Worm (Caenorhabditis elegans): Measurements from ENCODE around the gene trpp-6.

The trpp-6 gene

DNA sequence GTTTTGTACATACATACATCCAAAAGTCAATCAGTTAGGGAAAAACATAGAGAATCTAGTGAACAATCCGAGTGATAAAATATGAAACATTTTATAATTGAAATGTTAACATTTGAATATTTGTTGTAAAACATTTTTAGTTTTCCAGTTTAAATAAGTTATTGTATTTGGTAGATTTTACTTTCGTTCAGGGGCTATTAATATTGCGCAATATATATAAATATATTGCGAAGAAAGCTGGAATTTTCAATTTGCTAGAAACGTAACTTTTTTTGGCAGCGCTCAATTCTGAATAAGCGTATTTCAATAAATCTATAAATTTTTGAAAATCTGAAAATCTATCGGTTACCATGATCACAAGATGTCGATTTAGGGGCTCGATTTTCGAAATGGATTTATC lies 15.8 kb downstream of the trpp-6 start:
- TF ChIP-seq tra-4 (tag; optimal IDR thresholded peaks at IDR 0.05) = no peak

DNA sequence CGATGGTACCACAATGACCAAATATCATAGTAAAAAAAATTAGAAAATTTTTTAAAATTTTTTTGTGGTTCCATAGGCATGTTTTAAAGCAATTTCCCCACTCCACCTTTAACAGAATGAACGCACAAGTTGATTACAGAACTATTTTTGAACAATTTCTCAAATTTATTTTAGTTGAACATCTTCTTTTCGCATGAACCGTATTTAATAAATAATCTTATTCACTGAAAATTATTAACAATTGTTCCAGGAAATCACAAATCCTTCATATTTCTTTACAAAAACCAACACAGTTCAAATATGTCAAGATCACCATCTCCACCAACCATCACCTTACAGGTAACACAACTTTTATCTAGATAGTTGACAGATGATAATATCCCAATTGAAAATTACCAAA lies 19.9 kb downstream of the trpp-6 start, which contains the start of gene lea-1:
lea-1 (plus strand) TSS at position 301 of the 400 bp plus-strand sequence.
- TF ChIP-seq tbx-11 (GFP tag; IDR thresholded peaks at IDR 0.05) (no peak), hmg-4 (GFP tag; optimal IDR thresholded peaks at IDR 0.05) (no peak), hnd-1 (tag; optimal IDR thresholded peaks at IDR 0.05) (no peak), F13C5.2 (tag; optimal IDR thresholded peaks at IDR 0.05) (no peak), tbx-37 (GFP tag; conservative IDR thresholded peaks at IDR 0.05) (no peak), ets-7 (tag; optimal IDR thresholded peaks at IDR 0.05) (no peak), hmbx-1 (tag; optimal IDR thresholded peaks at IDR 0.05) (no peak), flt-1 (GFP tag; IDR thresholded peaks at IDR 0.05) (no peak), aly-1 (tag; optimal IDR thresholded peaks at IDR 0.05) (no peak), pes-1 (GFP tag; IDR thresholded peaks at IDR 0.05) (no peak)

DNA sequence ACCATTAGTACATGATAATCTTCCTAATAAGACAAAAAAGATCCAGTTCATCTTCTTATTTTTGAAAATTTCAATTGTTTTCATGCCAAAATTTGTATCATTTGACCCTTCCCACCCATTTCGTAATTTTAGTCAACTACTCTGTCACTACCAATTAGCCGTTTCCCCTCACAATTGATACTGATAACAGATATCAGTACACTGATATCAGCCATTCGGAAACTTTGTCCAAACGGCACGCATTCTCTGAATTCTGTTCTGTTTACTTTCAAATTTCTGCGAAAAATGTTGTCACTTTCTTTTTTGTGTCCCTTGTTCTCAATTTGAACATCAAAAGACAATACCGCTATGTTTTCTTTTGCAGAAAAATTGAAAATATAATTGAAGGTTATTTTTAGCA lies 20.9 kb downstream of the trpp-6 start:
- TF ChIP-seq ama-1 (optimal IDR thresholded peaks at IDR 0.05) (no peak), pes-1 (GFP tag; IDR thresholded peaks at IDR 0.05) (no peak), hnd-1 (tag; optimal IDR thresholded peaks at IDR 0.05) (no peak)

DNA sequence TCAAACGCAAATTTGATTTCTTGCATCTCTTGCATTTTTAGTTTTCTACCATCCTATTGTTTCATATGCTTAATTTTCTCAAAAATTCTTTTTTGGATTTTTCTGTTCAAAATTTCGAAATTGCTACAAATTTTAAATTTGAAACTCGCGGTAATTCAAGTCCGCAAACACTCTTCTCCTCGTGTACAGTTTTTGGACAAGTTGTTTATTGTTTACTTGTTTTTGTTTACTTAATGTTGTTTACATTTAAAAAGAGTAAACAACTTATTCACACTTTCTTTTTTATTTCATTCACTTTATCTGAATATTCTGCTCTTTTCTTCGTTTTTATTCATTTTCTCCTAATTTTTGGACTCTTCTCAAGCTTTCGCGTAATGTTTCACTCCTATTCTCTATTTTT lies 26.6 kb downstream of the trpp-6 start:
- TF ChIP-seq hmg-4 (GFP tag; optimal IDR thresholded peaks at IDR 0.05) = no peak
- TF ChIP-seq tbx-11 (GFP tag; IDR thresholded peaks at IDR 0.05) = no peak
- TF ChIP-seq F13C5.2 (tag; optimal IDR thresholded peaks at IDR 0.05) = no peak
- no peak for TF ChIP-seq ets-7 (tag; optimal IDR thresholded peaks at IDR 0.05)
- TF ChIP-seq hnd-1 (tag; optimal IDR thresholded peaks at IDR 0.05) = no peak
- TF ChIP-seq B0310.2 (tag; optimal IDR thresholded peaks at IDR 0.05) = no peak
- no peak for TF ChIP-seq scrt-1 (GFP tag; IDR thresholded peaks at IDR 0.05)
- TF ChIP-seq aly-1 (tag; optimal IDR thresholded peaks at IDR 0.05) = no peak
- no peak for TF ChIP-seq ceh-13 (GFP tag; optimal IDR thresholded peaks at IDR 0.05)
- TF ChIP-seq ceh-36 (tag; optimal IDR thresholded peaks at IDR 0.05) = no peak
- no peak for TF ChIP-seq pes-1 (GFP tag; IDR thresholded peaks at IDR 0.05)
- TF ChIP-seq flt-1 (GFP tag; IDR thresholded peaks at IDR 0.05) = no peak
- TF ChIP-seq tra-4 (tag; optimal IDR thresholded peaks at IDR 0.05) = no peak

DNA sequence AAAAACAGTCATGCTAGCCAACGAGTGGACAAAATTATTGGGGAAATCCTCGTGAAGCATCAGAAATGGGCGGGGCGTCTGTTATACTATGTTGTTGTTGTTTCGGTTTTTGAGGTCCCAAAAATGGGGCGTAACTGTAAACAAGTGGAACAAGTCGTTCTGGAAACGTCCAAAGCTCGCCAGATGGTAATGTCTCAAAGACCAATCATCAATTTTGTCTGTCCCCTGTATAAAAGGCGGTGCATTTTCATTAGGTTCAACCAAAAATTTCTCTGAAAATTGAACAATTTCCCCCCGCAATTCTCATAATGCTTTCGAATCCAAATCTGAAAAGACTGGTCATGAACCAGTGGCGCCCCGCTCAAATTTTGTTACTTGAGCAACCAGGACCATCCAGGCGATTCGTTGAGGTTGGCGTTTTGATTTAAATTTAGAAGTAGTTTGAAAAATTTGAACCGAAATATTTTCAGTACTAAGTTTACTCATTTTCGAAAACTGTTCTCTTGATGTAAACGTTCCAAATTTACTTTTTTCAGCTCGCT lies 27.5 kb downstream of the trpp-6 start:
- no peak for TF ChIP-seq tbx-11 (GFP tag; IDR thresholded peaks at IDR 0.05)
- no peak for TF ChIP-seq flt-1 (GFP tag; IDR thresholded peaks at IDR 0.05)
- TF ChIP-seq tra-4 (tag; optimal IDR thresholded peaks at IDR 0.05) = no peak
- TF ChIP-seq aly-1 (tag; optimal IDR thresholded peaks at IDR 0.05) = no peak
- no peak for TF ChIP-seq scrt-1 (GFP tag; IDR thresholded peaks at IDR 0.05)
- no peak for TF ChIP-seq hmg-4 (GFP tag; optimal IDR thresholded peaks at IDR 0.05)
- no peak for TF ChIP-seq ceh-13 (GFP tag; optimal IDR thresholded peaks at IDR 0.05)
- TF ChIP-seq F13C5.2 (tag; optimal IDR thresholded peaks at IDR 0.05) = no peak
- TF ChIP-seq sea-1 (GFP tag; conservative IDR thresholded peaks at IDR 0.05) = no peak
- no peak for TF ChIP-seq hmbx-1 (tag; optimal IDR thresholded peaks at IDR 0.05)
- TF ChIP-seq tbx-37 (GFP tag; conservative IDR thresholded peaks at IDR 0.05) = no peak
- no peak for TF ChIP-seq pes-1 (GFP tag; IDR thresholded peaks at IDR 0.05)
- no peak for TF ChIP-seq ets-7 (tag; optimal IDR thresholded peaks at IDR 0.05)
- no peak for TF ChIP-seq hnd-1 (tag; optimal IDR thresholded peaks at IDR 0.05)

DNA sequence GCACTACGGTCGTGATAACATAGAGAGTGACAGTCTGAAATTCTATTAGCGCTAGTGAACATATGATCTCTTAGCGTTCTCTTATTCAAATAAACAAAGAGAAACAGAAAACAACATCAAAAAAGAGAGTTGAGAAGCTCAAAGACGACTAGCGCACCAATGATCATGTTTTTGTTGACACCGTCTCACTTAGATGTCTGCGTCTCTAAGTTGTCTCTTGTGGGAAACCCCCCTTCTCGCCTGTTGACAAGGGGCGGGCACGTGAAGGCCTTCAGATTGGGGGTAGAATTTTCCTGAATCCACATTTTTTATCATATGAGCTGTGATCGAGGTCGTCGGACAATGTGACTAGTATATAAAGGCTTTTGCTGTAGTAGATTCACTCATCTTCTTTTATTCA lies 28.2 kb downstream of the trpp-6 start:
- TF ChIP-seq pes-1 (GFP tag; IDR thresholded peaks at IDR 0.05) (no peak), ets-7 (tag; optimal IDR thresholded peaks at IDR 0.05) (no peak), sea-1 (GFP tag; conservative IDR thresholded peaks at IDR 0.05) (no peak), ceh-13 (GFP tag; optimal IDR thresholded peaks at IDR 0.05) (no peak), scrt-1 (GFP tag; IDR thresholded peaks at IDR 0.05) (no peak), tra-4 (tag; optimal IDR thresholded peaks at IDR 0.05) (no peak), hmg-4 (GFP tag; optimal IDR thresholded peaks at IDR 0.05) (no peak), tbx-37 (GFP tag; conservative IDR thresholded peaks at IDR 0.05) (no peak), ama-1 (optimal IDR thresholded peaks at IDR 0.05) (no peak), aly-1 (tag; optimal IDR thresholded peaks at IDR 0.05) (no peak), hnd-1 (tag; optimal IDR thresholded peaks at IDR 0.05) (no peak)

DNA sequence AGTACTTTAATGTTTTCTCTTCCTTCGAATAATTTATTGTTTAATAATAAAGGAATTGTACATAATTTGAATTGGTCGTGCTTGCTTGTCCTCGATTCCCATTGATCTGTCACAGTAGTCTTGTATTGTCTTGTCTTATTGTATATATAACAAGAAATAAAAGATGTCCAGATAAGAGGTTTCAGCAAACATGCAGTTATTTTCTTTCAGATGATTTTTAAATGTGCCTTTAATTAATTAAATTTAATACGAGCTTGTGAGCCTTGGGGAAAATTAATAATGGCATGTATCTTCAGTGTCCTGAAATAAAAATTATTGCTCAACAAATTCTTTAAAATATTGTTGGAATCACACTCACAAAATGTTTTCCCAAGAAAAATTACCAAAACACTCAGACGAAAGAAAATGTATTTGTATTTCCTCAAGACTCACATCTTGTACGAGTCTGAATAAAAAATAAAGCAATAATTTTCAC lies 31.4 kb downstream of the trpp-6 start:
- TF ChIP-seq pes-1 (GFP tag; IDR thresholded peaks at IDR 0.05) (no peak), ama-1 (optimal IDR thresholded peaks at IDR 0.05) (no peak), tra-4 (tag; optimal IDR thresholded peaks at IDR 0.05) (no peak), hnd-1 (tag; optimal IDR thresholded peaks at IDR 0.05) (no peak), B0310.2 (tag; optimal IDR thresholded peaks at IDR 0.05) (no peak), ceh-13 (GFP tag; optimal IDR thresholded peaks at IDR 0.05) (no peak), sea-1 (GFP tag; conservative IDR thresholded peaks at IDR 0.05) (no peak), scrt-1 (GFP tag; IDR thresholded peaks at IDR 0.05) (no peak), ceh-36 (tag; optimal IDR thresholded peaks at IDR 0.05) (no peak), F13C5.2 (tag; optimal IDR thresholded peaks at IDR 0.05) (no peak), tbx-37 (GFP tag; conservative IDR thresholded peaks at IDR 0.05) (no peak), tbx-11 (GFP tag; IDR thresholded peaks at IDR 0.05) (no peak), hmg-4 (GFP tag; optimal IDR thresholded peaks at IDR 0.05) (no peak), aly-1 (tag; optimal IDR thresholded peaks at IDR 0.05) (no peak), flt-1 (GFP tag; IDR thresholded peaks at IDR 0.05) (no peak), hmbx-1 (tag; optimal IDR thresholded peaks at IDR 0.05) (no peak), ets-7 (tag; optimal IDR thresholded peaks at IDR 0.05) (no peak)

DNA sequence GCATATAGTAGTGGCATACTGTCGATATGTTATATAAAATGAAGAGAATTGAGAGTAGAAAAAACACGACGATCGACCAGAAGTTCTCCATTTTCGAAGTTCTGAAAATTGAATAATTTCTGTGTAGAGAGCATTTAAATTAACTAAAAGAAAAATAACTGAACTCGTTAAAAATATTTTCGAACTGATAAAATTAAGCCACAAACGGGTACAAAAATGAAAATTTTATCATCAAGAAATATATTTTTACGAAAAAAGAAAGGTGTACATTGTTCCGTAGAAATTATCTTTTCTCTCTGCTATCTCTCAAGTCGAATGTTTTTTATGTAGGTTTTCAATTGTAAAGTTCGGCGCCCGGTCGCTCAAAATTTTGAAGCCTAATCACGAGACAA lies 39.3 kb downstream of the trpp-6 start, which contains the start of gene acl-2:
acl-2 (minus strand) TSS at position 101 of the 392 bp plus-strand sequence.
- no peak for TF ChIP-seq tbx-11 (GFP tag; IDR thresholded peaks at IDR 0.05)
- no peak for TF ChIP-seq tra-4 (tag; optimal IDR thresholded peaks at IDR 0.05)
- no peak for TF ChIP-seq aly-1 (tag; optimal IDR thresholded peaks at IDR 0.05)
- TF ChIP-seq hnd-1 (tag; optimal IDR thresholded peaks at IDR 0.05) = no peak
- TF ChIP-seq hmg-4 (GFP tag; optimal IDR thresholded peaks at IDR 0.05) = no peak
- TF ChIP-seq tbx-37 (GFP tag; conservative IDR thresholded peaks at IDR 0.05) = no peak
- no peak for TF ChIP-seq ceh-13 (GFP tag; optimal IDR thresholded peaks at IDR 0.05)
- TF ChIP-seq F13C5.2 (tag; optimal IDR thresholded peaks at IDR 0.05) = no peak
- TF ChIP-seq B0310.2 (tag; optimal IDR thresholded peaks at IDR 0.05) = no peak
- TF ChIP-seq sea-1 (GFP tag; conservative IDR thresholded peaks at IDR 0.05) = no peak
- no peak for TF ChIP-seq ceh-36 (tag; optimal IDR thresholded peaks at IDR 0.05)

Measured in whole organism, early embryonic.